Worm (Caenorhabditis elegans): ENCODE measurements around the gene coq-6.

Gene coq-6

ce11 chrV:9336462-9336861 is at the start of gene coq-6:
Gene coq-6 (plus strand): TSS chrV:9336762.
- TF ChIP-seq mdl-1 (tag; optimal IDR thresholded peaks at IDR 0.05): no peak
- TF ChIP-seq ztf-1 (GFP tag; conservative IDR thresholded peaks at IDR 0.05): no peak
- TF ChIP-seq aly-2 (tag; optimal IDR thresholded peaks at IDR 0.05): no peak
- TF ChIP-seq lin-13 (GFP tag; optimal IDR thresholded peaks at IDR 0.05): no peak

ce11 chrV:9287460-9287859 is 49.1 kb upstream of the coq-6 start, which contains the start of gene lron-2:
Gene lron-2 (minus strand): TSS chrV:9287560.
- no peak for TF ChIP-seq elt-1 (tag; optimal IDR thresholded peaks at IDR 0.05)
- peak; percentile 17 for TF ChIP-seq peb-1 (tag; optimal IDR thresholded peaks at IDR 0.05)
- no peak for TF ChIP-seq nhr-77 (tag; optimal IDR thresholded peaks at IDR 0.05)
- no peak for TF ChIP-seq mab-5 (tag; optimal IDR thresholded peaks at IDR 0.05)
- no peak for TF ChIP-seq R02D3.7 (tag; optimal IDR thresholded peaks at IDR 0.05)
- no peak for TF ChIP-seq nhr-21 (tag; optimal IDR thresholded peaks at IDR 0.05)
- TF ChIP-seq nhr-11 (tag; optimal IDR thresholded peaks at IDR 0.05): no peak

ce11 chrV:9291919-9292318 is 44.6 kb upstream of the coq-6 start, which contains the start of gene ZK682.7:
Gene ZK682.7 (minus strand): TSS chrV:9292165.
- TF ChIP-seq ceh-16 (tag; optimal IDR thresholded peaks at IDR 0.05) (no peak), lin-13 (GFP tag; optimal IDR thresholded peaks at IDR 0.05) (no peak), lsy-2 (tag; optimal IDR thresholded peaks at IDR 0.05) (no peak), unc-55 (GFP tag; optimal IDR thresholded peaks at IDR 0.05) (no peak), peb-1 (tag; optimal IDR thresholded peaks at IDR 0.05) (no peak), F13H6.1 (tag; optimal IDR thresholded peaks at IDR 0.05) (no peak), nhr-23 (tag; optimal IDR thresholded peaks at IDR 0.05) (no peak), sem-4 (tag; optimal IDR thresholded peaks at IDR 0.05) (no peak), dmd-4 (tag; optimal IDR thresholded peaks at IDR 0.05) (no peak), R02D3.7 (tag; optimal IDR thresholded peaks at IDR 0.05) (no peak), egl-27 (tag; optimal IDR thresholded peaks at IDR 0.05) (no peak), mab-5 (tag; optimal IDR thresholded peaks at IDR 0.05) (no peak), gmeb-1 (tag; optimal IDR thresholded peaks at IDR 0.05) (no peak), mdl-1 (tag; optimal IDR thresholded peaks at IDR 0.05) (no peak), nhr-10 (tag; optimal IDR thresholded peaks at IDR 0.05) (no peak), mbf-1 (tag; optimal IDR thresholded peaks at IDR 0.05) (no peak), lin-11 (tag; optimal IDR thresholded peaks at IDR 0.05) (no peak)

ce11 chrV:9293359-9293758 is 43.2 kb upstream of the coq-6 start:
- no peak for TF ChIP-seq ZK546.5 (tag; optimal IDR thresholded peaks at IDR 0.05)
- TF ChIP-seq R02D3.7 (tag; optimal IDR thresholded peaks at IDR 0.05): no peak
- TF ChIP-seq nhr-11 (tag; optimal IDR thresholded peaks at IDR 0.05): no peak
- TF ChIP-seq blmp-1 (tag; optimal IDR thresholded peaks at IDR 0.05; ENCODE audit: insufficient read depth): no peak
- TF ChIP-seq peb-1 (tag; optimal IDR thresholded peaks at IDR 0.05): no peak
- peak; percentile 3 for TF ChIP-seq nhr-21 (tag; optimal IDR thresholded peaks at IDR 0.05)
- TF ChIP-seq nhr-129 (tag; optimal IDR thresholded peaks at IDR 0.05): no peak
- no peak for TF ChIP-seq nhr-77 (tag; optimal IDR thresholded peaks at IDR 0.05)
- no peak for TF ChIP-seq lin-39 (tag; optimal IDR thresholded peaks at IDR 0.05)
- no peak for TF ChIP-seq ztf-1 (GFP tag; conservative IDR thresholded peaks at IDR 0.05)
- peak; percentile 17 for TF ChIP-seq zag-1 (tag; optimal IDR thresholded peaks at IDR 0.05)
- TF ChIP-seq ztf-4 (tag; optimal IDR thresholded peaks at IDR 0.05): no peak
- no peak for TF ChIP-seq fos-1 (tag; optimal IDR thresholded peaks at IDR 0.05)
- no peak for TF ChIP-seq aly-2 (tag; optimal IDR thresholded peaks at IDR 0.05)
- no peak for TF ChIP-seq nhr-6 (tag; optimal IDR thresholded peaks at IDR 0.05)
- TF ChIP-seq unc-55 (GFP tag; optimal IDR thresholded peaks at IDR 0.05): peak; percentile 29
- no peak for TF ChIP-seq skn-1 (tag; optimal IDR thresholded peaks at IDR 0.05)
- peak; percentile 28 for TF ChIP-seq lin-11 (tag; optimal IDR thresholded peaks at IDR 0.05)
- no peak for TF ChIP-seq lsy-2 (tag; optimal IDR thresholded peaks at IDR 0.05)
- no peak for TF ChIP-seq C34F6.9 (tag; optimal IDR thresholded peaks at IDR 0.05)

ce11 chrV:9295581-9295980 is 41.0 kb upstream of the coq-6 start:
- TF ChIP-seq egl-27 (tag; optimal IDR thresholded peaks at IDR 0.05) (no peak), F13H6.1 (tag; optimal IDR thresholded peaks at IDR 0.05) (peak; percentile 17)

ce11 chrV:9297332-9297731 is 39.2 kb upstream of the coq-6 start, which contains the start of gene F44A2.5:
Gene F44A2.5 (plus strand): TSS chrV:9297632.
- TF ChIP-seq nhr-21 (tag; optimal IDR thresholded peaks at IDR 0.05) (no peak), Y55F3AM.14 (GFP tag; optimal IDR thresholded peaks at IDR 0.05) (no peak), blmp-1 (tag; optimal IDR thresholded peaks at IDR 0.05; ENCODE audit: insufficient read depth) (no peak), nhr-25 (tag; optimal IDR thresholded peaks at IDR 0.05) (no peak), gmeb-1 (tag; optimal IDR thresholded peaks at IDR 0.05) (no peak)
